Worm (Caenorhabditis elegans) whole organism, L1 larva: Measurements from ENCODE around the gene F07B7.7.
"Not testable (repeated sequence)": the region's sequence is repeated elsewhere in the genome, so short reads cannot be mapped to it uniquely, and the experiment has no call there.

Experiments
- C34B4.2 ChIP-seq: sonication (generic microtip); optimal IDR thresholded peaks from 2 replicates; lab custom pipeline; 2017; ENCODE audit warnings: mild to moderate bottlenecking, missing genetic modification characterization, missing compliant biosample characterization
- aha-1 ChIP-seq: fragments of 150-350 bp; optimal IDR thresholded peaks from 2 replicates; lab custom pipeline; 2014; ENCODE audit warnings: missing biosample characterization, missing genetic modification characterization
- aly-2 ChIP-seq: fragments of 150-350 bp; optimal IDR thresholded peaks from 2 replicates; lab custom pipeline; 2014; ENCODE audit warnings: missing biosample characterization, missing genetic modification characterization
- nhr-90 ChIP-seq: sonication (generic microtip); optimal IDR thresholded peaks from 2 replicates; lab custom pipeline; 2016; ENCODE audit warnings: mild to moderate bottlenecking, missing genetic modification characterization, missing compliant biosample characterization; ENCODE audit not compliant: poor library complexity
- pqm-1 ChIP-seq: sonication (generic microtip); optimal IDR thresholded peaks from 3 replicates; lab custom pipeline; 2017; ENCODE audit warnings: missing biosample characterization, missing genetic modification characterization
- unc-30 ChIP-seq: sonication (generic microtip); optimal IDR thresholded peaks from 2 replicates; lab custom pipeline; 2017; ENCODE audit warnings: missing biosample characterization, missing genetic modification characterization

F07B7.7 gene

DNA sequence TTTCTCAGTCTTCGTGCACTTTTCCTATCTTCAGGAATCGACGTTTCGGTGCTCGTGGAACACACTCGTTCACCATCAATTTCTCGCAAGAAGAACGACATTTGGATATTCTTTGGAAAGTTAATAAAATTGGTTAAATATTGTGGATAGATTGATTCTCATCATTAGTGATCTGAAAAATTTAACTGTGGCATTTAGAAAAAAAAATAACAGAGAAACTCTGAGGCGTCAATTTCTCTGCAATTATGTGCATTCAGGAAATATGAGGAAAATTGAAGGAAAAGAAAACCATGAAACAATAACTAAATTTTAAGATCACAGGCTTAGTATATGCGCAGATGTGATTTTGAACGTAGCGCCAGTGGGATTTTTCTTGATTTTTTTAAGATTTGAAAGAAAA lies 15.6 kb upstream of the F07B7.7 start, which contains the start of gene rpm-1:
Gene rpm-1, minus strand, starts transcription at position 101 of the 400 bp plus-strand sequence.
- TF ChIP-seq aly-2; nhr-90 (tag; lab: Kevin White, UChicago); aha-1 (tag; lab: Kevin White, UChicago): not testable (repeated sequence)

DNA sequence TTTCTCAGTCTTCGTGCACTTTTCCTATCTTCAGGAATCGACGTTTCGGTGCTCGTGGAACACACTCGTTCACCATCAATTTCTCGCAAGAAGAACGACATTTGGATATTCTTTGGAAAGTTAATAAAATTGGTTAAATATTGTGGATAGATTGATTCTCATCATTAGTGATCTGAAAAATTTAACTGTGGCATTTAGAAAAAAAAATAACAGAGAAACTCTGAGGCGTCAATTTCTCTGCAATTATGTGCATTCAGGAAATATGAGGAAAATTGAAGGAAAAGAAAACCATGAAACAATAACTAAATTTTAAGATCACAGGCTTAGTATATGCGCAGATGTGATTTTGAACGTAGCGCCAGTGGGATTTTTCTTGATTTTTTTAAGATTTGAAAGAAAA lies 26.5 kb downstream of the F07B7.7 start, which contains the start of gene F07B7.12:
Gene F07B7.12, minus strand, starts transcription at position 101 of the 400 bp plus-strand sequence.
- TF ChIP-seq unc-30 (tag; lab: Kevin White, UChicago); C34B4.2; pqm-1 (tag; lab: Kevin White, UChicago): not testable (repeated sequence)
